Worm (Caenorhabditis elegans) whole organism, early embryonic: ENCODE measurements around the gene lem-4.

Source experiments
- ama-1 ChIP-seq: fragments of 150-350 bp; optimal IDR thresholded peaks from 2 replicates; lab custom pipeline; 2014
- ceh-13 ChIP-seq: fragments of 200-800 bp; sonication (Bioruptor generic); optimal IDR thresholded peaks from 2 replicates; lab custom pipeline; 2018; ENCODE audit warnings: mild to moderate bottlenecking, missing genetic modification characterization, missing compliant biosample characterization
- flt-1 ChIP-seq: fragments of 200-800 bp; sonication (Bioruptor generic); IDR thresholded peaks from 2 replicates; pipeline ENCODE4 v1.3.6; 2022; ENCODE audit warnings: missing genetic modification characterization, missing compliant biosample characterization
- hmg-4 ChIP-seq: fragments of 200-800 bp; sonication (Bioruptor generic); optimal IDR thresholded peaks from 2 replicates; lab custom pipeline; 2018; ENCODE audit warnings: mild to moderate bottlenecking, missing genetic modification characterization, missing compliant biosample characterization
- hnd-1 ChIP-seq: sonication (generic microtip); optimal IDR thresholded peaks from 2 replicates; lab custom pipeline; 2016; ENCODE audit warnings: missing genetic modification characterization, missing compliant biosample characterization
- tra-4 ChIP-seq: sonication (generic microtip); optimal IDR thresholded peaks from 2 replicates; lab custom pipeline; 2017; ENCODE audit warnings: missing genetic modification characterization, missing compliant biosample characterization

DNA sequence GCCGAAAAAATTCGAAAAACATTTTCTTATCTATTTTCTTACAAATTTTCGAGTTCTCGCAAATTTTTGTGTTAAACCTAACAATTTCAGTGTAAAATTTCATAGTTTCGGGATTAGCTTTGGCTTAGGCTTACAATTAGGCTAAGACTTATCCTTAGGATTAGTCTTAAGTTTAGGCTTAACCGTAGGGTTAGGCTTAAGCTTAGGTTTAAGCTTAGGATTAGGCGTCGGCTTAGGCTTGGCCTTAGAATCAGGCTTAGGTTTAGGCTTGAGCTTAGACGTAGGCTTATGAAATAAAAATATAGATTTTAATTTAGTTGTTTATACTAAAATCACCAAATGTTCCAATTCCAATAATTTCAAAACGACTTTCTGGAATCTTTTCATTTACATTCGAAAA lies 1.5 kb upstream of the lem-4 start:
- no peak for TF ChIP-seq ceh-13 (GFP tag; lab: Kevin White, UChicago)
- TF ChIP-seq hmg-4, result no peak
- TF ChIP-seq ama-1 (lab: Kevin White, UChicago), result no peak
- TF ChIP-seq flt-1 (GFP tag; lab: Robert Waterston, UW), result no peak
- no peak for TF ChIP-seq tra-4 (tag; lab: Kevin White, UChicago)
- TF ChIP-seq hnd-1 (tag; lab: Kevin White, UChicago), result no peak
